Fruit fly (Drosophila melanogaster) whole organism, embryonic: ENCODE data around the gene GXIVsPLA2.
A peak's percentile ranks its signal among the peaks of the same experiment; 100 is the strongest.

Experiments used
- Atf3 ChIP-seq: fragments of 200-800 bp; sonication (Bioruptor generic); optimal IDR thresholded peaks from 3 replicates; lab custom pipeline; 2016; ENCODE audit warnings: missing biosample characterization, missing genetic modification characterization
- CG10147 ChIP-seq: fragments of 200-800 bp; sonication (Bioruptor generic); optimal IDR thresholded peaks from 2 replicates; lab custom pipeline; 2019; ENCODE audit warnings: missing biosample characterization, mild to moderate bottlenecking, missing genetic modification characterization, moderate library complexity
- CG10267 ChIP-seq: fragments of 200-800 bp; sonication (Bioruptor generic); optimal IDR thresholded peaks from 2 replicates; lab custom pipeline; 2018; ENCODE audit warnings: missing biosample characterization, mild to moderate bottlenecking, missing genetic modification characterization, moderate library complexity
- CG12744 ChIP-seq: fragments of 200-800 bp; sonication (Bioruptor generic); optimal IDR thresholded peaks from 2 replicates; lab custom pipeline; 2016; ENCODE audit warnings: missing biosample characterization, missing genetic modification characterization
- CG12769 ChIP-seq: fragments of 200-800 bp; sonication (Bioruptor generic); optimal IDR thresholded peaks from 2 replicates; lab custom pipeline; 2019; ENCODE audit warnings: missing biosample characterization, mild to moderate bottlenecking, missing genetic modification characterization, moderate library complexity
- CG15696 ChIP-seq: fragments of 200-800 bp; sonication (Bioruptor generic); optimal IDR thresholded peaks from 2 replicates; lab custom pipeline; 2019; ENCODE audit warnings: missing biosample characterization, mild to moderate bottlenecking, missing genetic modification characterization, moderate library complexity
- CG18011 ChIP-seq: fragments of 200-800 bp; sonication (Bioruptor generic); optimal IDR thresholded peaks from 2 replicates; lab custom pipeline; 2017; ENCODE audit warnings: missing biosample characterization, missing genetic modification characterization, mild to moderate bottlenecking, moderate library complexity, missing genotype
- CG18476 ChIP-seq: fragments of 200-800 bp; sonication (Bioruptor generic); optimal IDR thresholded peaks from 2 replicates; lab custom pipeline; 2016; ENCODE audit warnings: missing biosample characterization, mild to moderate bottlenecking, missing genetic modification characterization
- CG3065 ChIP-seq: fragments of 200-800 bp; sonication (Bioruptor generic); optimal IDR thresholded peaks from 2 replicates; lab custom pipeline; 2016; ENCODE audit warnings: missing biosample characterization, missing genetic modification characterization
- CG32767 ChIP-seq: fragments of 200-800 bp; sonication (Bioruptor generic); IDR thresholded peaks from 2 replicates; pipeline ENCODE4 v1.3.6; 2022; ENCODE audit warnings: missing biosample characterization, missing genetic modification characterization
- CG32772 ChIP-seq: fragments of 200-800 bp; sonication (Bioruptor generic); IDR thresholded peaks from 2 replicates; pipeline ENCODE4 v1.3.6; 2022; ENCODE audit warnings: missing biosample characterization, missing genetic modification characterization
- CG4707 ChIP-seq: fragments of 200-800 bp; sonication (Bioruptor generic); optimal IDR thresholded peaks from 2 replicates; lab custom pipeline; 2018; ENCODE audit warnings: missing biosample characterization, mild to moderate bottlenecking, missing genetic modification characterization, moderate library complexity
- CG6765 ChIP-seq: fragments of 200-800 bp; sonication (Bioruptor generic); optimal IDR thresholded peaks from 3 replicates; lab custom pipeline; 2017; ENCODE audit warnings: missing biosample characterization, mild to moderate bottlenecking, missing genetic modification characterization
- CG7839 ChIP-seq: fragments of 200-800 bp; sonication (Bioruptor generic); optimal IDR thresholded peaks from 3 replicates; lab custom pipeline; 2018; ENCODE audit warnings: missing biosample characterization, mild to moderate bottlenecking, missing genetic modification characterization, moderate library complexity
- CG8290 ChIP-seq, 3 experiments: fragments of 200-800 bp; sonication (Bioruptor generic); optimal IDR thresholded peaks; 2 replicates each; lab custom pipeline; 2016 to 2019; ENCODE audit warnings: missing biosample characterization in 3 of 3, missing genetic modification characterization in 3 of 3, mild to moderate bottlenecking in 2 of 3, moderate library complexity in 1 of 3
- Chrac-16 ChIP-seq: fragments of 200-800 bp; sonication (Bioruptor generic); optimal IDR thresholded peaks from 3 replicates; lab custom pipeline; 2016; ENCODE audit warnings: missing biosample characterization, missing genetic modification characterization
- D19A ChIP-seq: fragments of 200-800 bp; optimal IDR thresholded peaks from 3 replicates; lab custom pipeline; 2019; ENCODE audit warnings: missing biosample characterization, mild to moderate bottlenecking, missing genetic modification characterization, moderate library complexity
- Dbx ChIP-seq: fragments of 200-800 bp; sonication (Bioruptor generic); IDR thresholded peaks from 3 replicates; pipeline ENCODE4 v1.3.6; 2022; ENCODE audit warnings: missing biosample characterization, missing genetic modification characterization
- Dfd ChIP-seq, 2 experiments: fragments of >200 bp; optimal IDR thresholded peaks; 2 replicates each; lab custom pipeline; 2017; ENCODE audit warnings: missing biosample characterization in 2 of 2, missing genetic modification characterization in 2 of 2
- Doc3 ChIP-seq: fragments of 200-800 bp; sonication (Bioruptor generic); IDR thresholded peaks from 3 replicates; pipeline ENCODE4 v1.3.6; 2022; ENCODE audit warnings: missing biosample characterization, missing genetic modification characterization; ENCODE audit not compliant: partially characterized antibody
- Elba2 ChIP-seq: fragments of 200-800 bp; sonication (Bioruptor generic); optimal IDR thresholded peaks from 3 replicates; lab custom pipeline; 2016; ENCODE audit warnings: missing biosample characterization, missing genetic modification characterization
- Fer1 ChIP-seq: fragments of 200-800 bp; sonication (Bioruptor generic); optimal IDR thresholded peaks from 2 replicates; lab custom pipeline; 2017; ENCODE audit warnings: missing biosample characterization, mild to moderate bottlenecking, missing genetic modification characterization
- HHEX ChIP-seq: fragments of 200-800 bp; sonication (Bioruptor generic); optimal IDR thresholded peaks from 3 replicates; lab custom pipeline; 2017; ENCODE audit warnings: missing biosample characterization, mild to moderate bottlenecking, missing genetic modification characterization, missing genetic modification reagents
- HLH4C ChIP-seq: fragments of 200-800 bp; sonication (Bioruptor generic); IDR thresholded peaks from 3 replicates; pipeline ENCODE4 v1.3.6; 2022; ENCODE audit warnings: missing biosample characterization, missing genetic modification characterization; ENCODE audit not compliant: partially characterized antibody
- Hr39 ChIP-seq: fragments of >200 bp; optimal IDR thresholded peaks from 2 replicates; lab custom pipeline; 2017
- Hsf ChIP-seq: fragments of 200-800 bp; sonication (Bioruptor generic); optimal IDR thresholded peaks from 3 replicates; lab custom pipeline; 2016; ENCODE audit warnings: missing biosample characterization, missing genetic modification characterization
- Max ChIP-seq: fragments of 200-800 bp; sonication (Bioruptor generic); optimal IDR thresholded peaks from 2 replicates; lab custom pipeline; 2016; ENCODE audit warnings: missing biosample characterization, mild to moderate bottlenecking, missing genetic modification characterization
- Med ChIP-seq: fragments of 200-800 bp; sonication (Bioruptor generic); peaks from one replicate; lab custom pipeline; 2016; ENCODE audit warnings: missing biosample characterization, missing genetic modification characterization, mild to moderate bottlenecking, inconsistent platforms, moderate library complexity
- Myb ChIP-seq: fragments of 200-800 bp; sonication (Bioruptor generic); optimal IDR thresholded peaks from 2 replicates; lab custom pipeline; 2016; ENCODE audit warnings: missing biosample characterization, missing genetic modification characterization
- NFAT ChIP-seq: fragments of 200-800 bp; sonication (Bioruptor generic); IDR thresholded peaks from 2 replicates; pipeline ENCODE4 v1.3.6; 2022; ENCODE audit warnings: missing biosample characterization, missing genetic modification characterization
- Nf-YB ChIP-seq: fragments of 200-800 bp; sonication (Bioruptor generic); optimal IDR thresholded peaks from 3 replicates; lab custom pipeline; 2019; ENCODE audit warnings: missing biosample characterization, mild to moderate bottlenecking, missing genetic modification characterization, moderate library complexity
- Pdp1 ChIP-seq, 2 experiments: fragments of 200-800 bp; sonication (Bioruptor generic); optimal IDR thresholded peaks; 3 replicates each; lab custom pipeline; 2016; ENCODE audit warnings: missing biosample characterization in 2 of 2, missing genetic modification characterization in 2 of 2, mild to moderate bottlenecking in 1 of 2, moderate library complexity in 1 of 2
- Sox100B ChIP-seq: fragments of 200-800 bp; sonication (Bioruptor generic); optimal IDR thresholded peaks from 3 replicates; lab custom pipeline; 2018; ENCODE audit warnings: missing biosample characterization, mild to moderate bottlenecking, missing genetic modification characterization
- Tbp ChIP-seq: fragments of >200 bp; optimal IDR thresholded peaks from 2 replicates; lab custom pipeline; 2018; ENCODE audit warnings: missing biosample characterization, missing genetic modification characterization
- bab2 ChIP-seq: fragments of 200-800 bp; sonication (Bioruptor generic); optimal IDR thresholded peaks from 2 replicates; lab custom pipeline; 2016; ENCODE audit warnings: missing biosample characterization, missing genetic modification characterization
- cato ChIP-seq: fragments of 200-800 bp; sonication (Bioruptor generic); optimal IDR thresholded peaks from 2 replicates; lab custom pipeline; 2016; ENCODE audit warnings: missing biosample characterization, missing genetic modification characterization, borderline replicate concordance
- ci ChIP-seq: fragments of 200-800 bp; sonication (Bioruptor generic); IDR thresholded peaks from 3 replicates; pipeline ENCODE4 v1.3.6; 2022; ENCODE audit warnings: missing biosample characterization, missing genetic modification characterization
- dimm ChIP-seq: fragments of 200-800 bp; sonication (Bioruptor generic); IDR thresholded peaks from 2 replicates; pipeline ENCODE4 v1.3.6; 2022; ENCODE audit warnings: missing biosample characterization, missing genetic modification characterization
- dpn ChIP-seq, 2 experiments: fragments of 200-800 bp; sonication (Bioruptor generic); optimal IDR thresholded peaks; 3 replicates each; lab custom pipeline; 2016; ENCODE audit warnings: missing biosample characterization in 2 of 2, missing genetic modification characterization in 2 of 2
- en ChIP-seq: fragments of 200-800 bp; sonication (Bioruptor generic); optimal IDR thresholded peaks from 2 replicates; lab custom pipeline; 2016; ENCODE audit warnings: missing biosample characterization, missing genetic modification characterization
- gsb-n ChIP-seq: fragments of 200-800 bp; sonication (Bioruptor generic); optimal IDR thresholded peaks from 3 replicates; lab custom pipeline; 2018; ENCODE audit warnings: missing biosample characterization, mild to moderate bottlenecking, missing genetic modification characterization
- h ChIP-seq: fragments of >200 bp; optimal IDR thresholded peaks from 2 replicates; lab custom pipeline; 2017
- inv ChIP-seq: fragments of 200-800 bp; sonication (Bioruptor generic); IDR thresholded peaks from 2 replicates; pipeline ENCODE4 v1.3.6; 2022; ENCODE audit warnings: missing biosample characterization, missing genetic modification characterization; ENCODE audit not compliant: partially characterized antibody
- jumu ChIP-seq: fragments of 200-800 bp; sonication (Bioruptor generic); optimal IDR thresholded peaks from 3 replicates; lab custom pipeline; 2016; ENCODE audit warnings: missing biosample characterization, missing genetic modification characterization
- mam ChIP-seq: fragments of 200-800 bp; sonication (Bioruptor generic); optimal IDR thresholded peaks from 3 replicates; lab custom pipeline; 2016; ENCODE audit warnings: missing biosample characterization, missing genetic modification characterization
- nerfin-1 ChIP-seq: fragments of 200-800 bp; sonication (Bioruptor generic); optimal IDR thresholded peaks from 3 replicates; lab custom pipeline; 2019; ENCODE audit warnings: missing biosample characterization, mild to moderate bottlenecking, missing genetic modification characterization, moderate library complexity
- odd ChIP-seq: fragments of 200-800 bp; sonication (Bioruptor generic); optimal IDR thresholded peaks from 2 replicates; lab custom pipeline; 2017; ENCODE audit warnings: missing biosample characterization, mild to moderate bottlenecking, missing genetic modification characterization
- pb ChIP-seq: fragments of 200-800 bp; sonication (Bioruptor generic); optimal IDR thresholded peaks from 3 replicates; lab custom pipeline; 2016; ENCODE audit warnings: missing biosample characterization, missing genetic modification characterization
- ranshi ChIP-seq: fragments of 200-800 bp; sonication (Bioruptor generic); IDR thresholded peaks from 2 replicates; pipeline ENCODE4 v1.3.6; 2022; ENCODE audit warnings: missing biosample characterization, missing genetic modification characterization
- sens-2 ChIP-seq: fragments of 200-800 bp; sonication (Bioruptor generic); IDR thresholded peaks from 2 replicates; pipeline ENCODE4 v1.3.6; 2022; ENCODE audit warnings: missing biosample characterization, missing genetic modification characterization
- so ChIP-seq: fragments of 200-800 bp; sonication (Bioruptor generic); IDR thresholded peaks from 3 replicates; pipeline ENCODE4 v1.3.6; 2022; ENCODE audit warnings: missing biosample characterization, missing genetic modification characterization
- sr ChIP-seq: fragments of 200-800 bp; sonication (Bioruptor generic); IDR thresholded peaks from 3 replicates; pipeline ENCODE4 v1.3.6; 2022; ENCODE audit warnings: missing biosample characterization, missing genetic modification characterization

Gene GXIVsPLA2

dm6 chr3L:15977565-15977964 lies 22.7 kb downstream of the GXIVsPLA2 start (continued):
- TF ChIP-seq CG10267 = peak; percentile 23
- no peak for TF ChIP-seq nerfin-1 (tag; lab: Kevin White, UChicago)
- TF ChIP-seq gsb-n (tag; lab: Kevin White, UChicago) = no peak
- TF ChIP-seq Elba2 (GFP tag; lab: Kevin White, UChicago) = no peak
- TF ChIP-seq CG3065 (GFP tag; lab: Kevin White, UChicago) = no peak
- TF ChIP-seq CG6765 (GFP tag; lab: Kevin White, UChicago) = no peak
- peak; percentile 39 for TF ChIP-seq Max (GFP tag; lab: Kevin White, UChicago)
- peak in 1 of 2 experiments; percentile 44 for TF ChIP-seq dpn (GFP tag; optimal IDR thresholded peaks at IDR 0.05; lab: Kevin White, UChicago)
- no peak for TF ChIP-seq h (lab: Kevin White, UChicago)
- TF ChIP-seq Doc3 (GFP tag; lab: Robert Waterston, UW) = no peak
- no peak for TF ChIP-seq sr (GFP tag; lab: Robert Waterston, UW)
- no peak for TF ChIP-seq cato (GFP tag; lab: Kevin White, UChicago)
- TF ChIP-seq dimm (GFP tag; lab: Robert Waterston, UW) = no peak
- TF ChIP-seq HHEX (GFP tag; lab: Kevin White, UChicago) = peak; percentile 49
- peak; percentile 58; the same call in 1 of the 3 replicates for TF ChIP-seq Dbx
- TF ChIP-seq sens-2 (GFP tag; lab: Robert Waterston, UW) = no peak
- no peak for TF ChIP-seq CG10147 (GFP tag; lab: Kevin White, UChicago)
- TF ChIP-seq Atf3 (GFP tag; lab: Kevin White, UChicago) = no peak
- TF ChIP-seq CG18476 (GFP tag; lab: Kevin White, UChicago) = peak; percentile 21
- TF ChIP-seq so (GFP tag; lab: Robert Waterston, UW) = no peak
- TF ChIP-seq bab2 (GFP tag; lab: Kevin White, UChicago) = peak; percentile 31
- TF ChIP-seq CG12744 = no peak
- no peak for TF ChIP-seq CG12769 (tag; lab: Kevin White, UChicago)
- no peak for TF ChIP-seq CG15696 (tag; lab: Kevin White, UChicago)
- no peak for TF ChIP-seq Tbp (GFP tag; lab: Kevin White, UChicago)
- TF ChIP-seq CG18011 (GFP tag; lab: Kevin White, UChicago) = no peak
- TF ChIP-seq D19A (tag; lab: Kevin White, UChicago) = no peak
- TF ChIP-seq Hsf (GFP tag; lab: Kevin White, UChicago) = no peak
- peak; percentile 75 for TF ChIP-seq CG7839 (tag; lab: Kevin White, UChicago)
- TF ChIP-seq Med (GFP tag; lab: Kevin White, UChicago) = peak; percentile 69
- TF ChIP-seq Hr39 (lab: Kevin White, UChicago) = no peak
- no peak for TF ChIP-seq CG8290 (GFP tag; optimal IDR thresholded peaks at IDR 0.05; lab: Kevin White, UChicago)
- no peak for TF ChIP-seq CG8290 (tag; optimal IDR thresholded peaks at IDR 0.05; lab: Kevin White, UChicago)
- peak; percentile 68 for TF ChIP-seq Fer1 (GFP tag; lab: Kevin White, UChicago)
- no peak for TF ChIP-seq CG4707
- TF ChIP-seq mam (GFP tag; lab: Kevin White, UChicago) = peak; percentile 21
- TF ChIP-seq HLH4C = no peak
- TF ChIP-seq NFAT (GFP tag; lab: Robert Waterston, UW) = no peak; the same call in 1 of the 2 replicates
- no peak for TF ChIP-seq pb (GFP tag; lab: Kevin White, UChicago)
- TF ChIP-seq Sox100B (GFP tag; lab: Kevin White, UChicago) = no peak
- no peak for TF ChIP-seq en (GFP tag; lab: Kevin White, UChicago)
- no peak for TF ChIP-seq odd
- TF ChIP-seq Myb = no peak
- peak; percentile 18; the same call in 1 of the 2 replicates for TF ChIP-seq CG32767 (GFP tag; lab: Robert Waterston, UW)
- TF ChIP-seq Chrac-16 (GFP tag; lab: Kevin White, UChicago) = no peak
- no peak for TF ChIP-seq Nf-YB (GFP tag; lab: Kevin White, UChicago)
- TF ChIP-seq Pdp1 (GFP tag; optimal IDR thresholded peaks at IDR 0.05; lab: Kevin White, UChicago) = peak; percentile 10 to 86
- peak; percentile 45; the same call in 1 of the 2 replicates for TF ChIP-seq ranshi
- no peak for TF ChIP-seq jumu (GFP tag; lab: Kevin White, UChicago)
- no peak for TF ChIP-seq inv (GFP tag; lab: Robert Waterston, UW)
- no peak for TF ChIP-seq Dfd (GFP tag; optimal IDR thresholded peaks at IDR 0.05; lab: Kevin White, UChicago)
- no peak for TF ChIP-seq ci (GFP tag; lab: Robert Waterston, UW)
- no peak for TF ChIP-seq CG32772 (GFP tag; lab: Robert Waterston, UW)
